Worm (Caenorhabditis elegans): ENCODE results near the gene C45B11.2.
A peak's percentile ranks its signal among the peaks of the same experiment; 100 is the strongest.

Gene C45B11.2

ce11 chrV:11029309-11029708 lies 13.2 kb upstream of the C45B11.2 start:
- TF ChIP-seq dao-5 (tag; optimal IDR thresholded peaks at IDR 0.05) (no peak), him-1 (tag; optimal IDR thresholded peaks at IDR 0.05) (no peak), W03F9.2 (tag; optimal IDR thresholded peaks at IDR 0.05) (peak; percentile 22)

ce11 chrV:11030675-11031074 lies 11.8 kb upstream of the C45B11.2 start:
- no peak for TF ChIP-seq him-1 (tag; optimal IDR thresholded peaks at IDR 0.05)
- no peak for TF ChIP-seq dao-5 (tag; optimal IDR thresholded peaks at IDR 0.05)
- TF ChIP-seq W03F9.2 (tag; optimal IDR thresholded peaks at IDR 0.05), result no peak

ce11 chrV:11033241-11033640 lies 9.3 kb upstream of the C45B11.2 start:
- no peak for TF ChIP-seq W03F9.2 (tag; optimal IDR thresholded peaks at IDR 0.05)
- TF ChIP-seq him-1 (tag; optimal IDR thresholded peaks at IDR 0.05), result no peak
- no peak for TF ChIP-seq dao-5 (tag; optimal IDR thresholded peaks at IDR 0.05)

DNA sequence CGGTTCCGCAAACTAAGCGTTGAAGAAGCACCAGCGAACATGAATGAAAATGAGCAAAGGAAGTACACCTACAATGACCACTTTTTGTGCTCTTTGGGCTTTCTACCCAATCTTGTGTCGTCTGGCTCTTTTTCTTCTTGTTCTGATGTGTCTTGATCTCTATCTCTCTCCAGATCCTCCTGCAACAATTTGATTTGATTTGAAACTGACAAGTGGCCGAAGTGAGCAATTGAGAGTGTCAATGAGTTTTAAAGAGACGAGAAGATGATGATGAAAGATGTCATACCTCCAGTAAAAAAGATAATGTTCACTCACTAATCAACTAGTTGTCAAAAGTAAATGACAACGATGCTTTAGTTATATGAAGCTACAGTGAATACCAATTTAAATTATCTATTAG lies 7.8 kb upstream of the C45B11.2 start, which contains the start of gene pptr-2:
pptr-2 (minus strand) TSS at position 184 of the 400 bp plus-strand sequence.
- no peak for TF ChIP-seq him-1 (tag; optimal IDR thresholded peaks at IDR 0.05)
- no peak for TF ChIP-seq W03F9.2 (tag; optimal IDR thresholded peaks at IDR 0.05)
- no peak for TF ChIP-seq dao-5 (tag; optimal IDR thresholded peaks at IDR 0.05)

DNA sequence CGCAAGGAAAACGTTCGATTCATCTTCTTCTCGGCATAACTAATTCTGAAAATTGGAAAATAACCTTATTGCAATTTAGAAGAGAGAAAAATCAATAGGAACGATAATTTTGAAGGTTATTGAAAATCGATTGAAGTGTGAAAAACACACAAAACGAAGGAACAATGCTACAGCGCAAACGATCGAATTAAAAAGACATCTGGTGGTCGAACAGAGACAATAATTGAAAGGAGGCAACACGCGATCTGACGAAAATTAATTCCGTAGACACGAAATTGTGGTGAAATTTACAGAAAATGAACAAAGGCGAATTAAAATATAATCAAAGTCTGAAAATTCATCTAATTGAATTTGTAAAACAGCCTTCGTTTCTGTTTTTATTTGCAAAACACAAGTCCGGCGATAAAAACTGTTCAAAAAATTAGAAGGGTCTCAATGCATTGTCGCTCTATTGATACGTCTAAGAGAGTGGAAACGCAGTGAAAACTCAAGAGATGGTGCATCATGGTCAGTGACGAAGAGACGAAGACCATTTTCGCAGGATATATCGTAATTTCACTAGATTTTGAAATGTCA lies 3.0 kb upstream of the C45B11.2 start, which contains the start of gene pak-2:
pak-2 (minus strand) TSS at position 51 of the 576 bp plus-strand sequence.
- TF ChIP-seq dao-5 (tag; optimal IDR thresholded peaks at IDR 0.05) (no peak), him-1 (tag; optimal IDR thresholded peaks at IDR 0.05) (peak; percentile 55), W03F9.2 (tag; optimal IDR thresholded peaks at IDR 0.05) (peak; percentile 52)

DNA sequence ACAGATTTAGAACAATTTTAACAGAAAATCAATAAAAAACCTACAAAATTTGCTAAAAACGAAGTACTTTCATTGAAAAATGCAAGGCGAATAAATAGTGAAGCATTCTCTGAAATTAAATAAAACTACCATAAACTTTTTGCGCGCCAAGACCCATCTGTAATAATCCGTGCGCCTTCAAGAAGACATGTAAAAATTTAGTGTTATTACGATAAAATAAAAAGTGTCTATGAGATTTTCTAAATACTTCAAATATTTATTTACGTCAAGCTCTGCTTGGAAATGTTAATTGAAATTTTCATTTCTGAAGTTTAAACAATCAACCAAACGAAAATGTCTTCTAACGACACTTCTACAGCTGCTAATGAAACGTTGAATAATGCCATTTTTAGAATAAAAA lies 2.5 kb upstream of the C45B11.2 start, which contains the start of gene C45B11.9:
C45B11.9 (plus strand) TSS at position 301 of the 400 bp plus-strand sequence.
- TF ChIP-seq him-1 (tag; optimal IDR thresholded peaks at IDR 0.05) (no peak), W03F9.2 (tag; optimal IDR thresholded peaks at IDR 0.05) (no peak), dao-5 (tag; optimal IDR thresholded peaks at IDR 0.05) (no peak)

ce11 chrV:11040473-11040872 lies 2.0 kb upstream of the C45B11.2 start, which contains the start of gene C45B11.8:
Gene C45B11.8, plus strand, starts transcription at chrV:11040773.
- no peak for TF ChIP-seq him-1 (tag; optimal IDR thresholded peaks at IDR 0.05)
- TF ChIP-seq dao-5 (tag; optimal IDR thresholded peaks at IDR 0.05), result no peak
- TF ChIP-seq W03F9.2 (tag; optimal IDR thresholded peaks at IDR 0.05), result no peak

- no peak for TF ChIP-seq dao-5 (tag; optimal IDR thresholded peaks at IDR 0.05)
- TF ChIP-seq W03F9.2 (tag; optimal IDR thresholded peaks at IDR 0.05), result no peak
- TF ChIP-seq him-1 (tag; optimal IDR thresholded peaks at IDR 0.05), result no peak
These were observed 1.0 kb upstream of the C45B11.2 start, which contains the start of gene C45B11.5 for ce11 chrV:11041499-11041898. Gene C45B11.5, plus strand, starts transcription at chrV:11041799.

DNA sequence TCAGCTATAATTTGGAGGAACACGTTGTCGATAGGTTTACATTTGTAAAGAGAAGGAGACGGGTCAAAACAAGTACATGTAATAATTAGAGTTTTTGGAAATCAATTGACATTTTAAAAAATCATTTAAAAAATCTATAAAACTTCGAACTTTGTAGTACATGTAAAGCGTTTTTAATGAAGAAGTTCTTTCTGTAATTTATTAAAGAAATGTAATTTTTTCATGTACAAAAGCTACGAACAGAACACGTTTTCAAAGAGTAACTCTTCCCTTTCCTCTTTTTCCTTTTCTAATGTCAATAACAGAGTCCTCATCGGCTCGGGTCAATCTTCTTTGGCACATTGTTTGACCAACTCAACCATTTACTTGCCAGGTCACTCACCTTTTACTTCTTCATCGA lies 1.3 kb downstream of the C45B11.2 start, which contains the start of gene C45B11.6:
C45B11.6 (plus strand) TSS at position 301 of the 400 bp plus-strand sequence.
- TF ChIP-seq dao-5 (tag; optimal IDR thresholded peaks at IDR 0.05) (no peak), W03F9.2 (tag; optimal IDR thresholded peaks at IDR 0.05) (no peak), him-1 (tag; optimal IDR thresholded peaks at IDR 0.05) (no peak)

DNA sequence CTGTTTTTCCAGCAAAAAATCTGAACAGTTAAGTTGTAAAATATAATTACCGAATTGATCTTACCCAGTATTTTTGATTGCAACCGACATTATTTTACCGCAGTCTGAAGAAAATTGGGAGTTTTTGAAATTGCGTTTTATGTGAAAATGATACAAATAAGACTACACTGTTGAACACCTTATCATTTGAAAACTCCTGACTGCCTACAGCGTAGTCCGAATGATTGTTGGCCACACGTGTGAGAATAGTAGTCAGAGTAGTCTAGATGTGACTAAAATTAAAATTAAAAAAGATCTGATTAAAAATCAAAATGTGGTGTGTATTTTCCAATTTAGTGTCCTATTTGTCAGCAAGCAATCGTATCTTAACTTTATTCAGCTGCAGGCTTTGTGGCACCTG lies 4.2 kb downstream of the C45B11.2 start, which contains the start of gene dhs-18:
dhs-18 (minus strand) TSS at position 104 of the 400 bp plus-strand sequence.
- TF ChIP-seq W03F9.2 (tag; optimal IDR thresholded peaks at IDR 0.05) (no peak), him-1 (tag; optimal IDR thresholded peaks at IDR 0.05) (no peak), dao-5 (tag; optimal IDR thresholded peaks at IDR 0.05) (no peak)

DNA sequence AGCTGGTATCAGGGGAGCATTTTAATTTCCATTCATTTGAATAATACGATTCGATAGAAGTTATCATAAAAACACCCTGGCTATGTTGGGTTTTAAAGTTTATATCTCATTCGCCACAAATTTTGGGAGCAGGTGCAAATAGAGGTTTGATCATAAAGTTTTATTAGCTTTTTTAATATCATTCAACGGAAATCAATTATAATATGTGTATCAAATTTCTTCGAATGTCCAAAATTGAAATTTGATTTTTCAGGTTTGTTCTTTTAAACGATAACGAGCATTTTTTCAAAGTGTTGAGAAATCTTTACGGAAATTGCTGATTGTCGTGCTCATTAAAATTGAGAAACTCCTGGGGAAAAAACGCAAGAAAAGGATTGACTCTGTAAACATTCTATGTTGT lies 6.2 kb downstream of the C45B11.2 start, which contains the start of gene srh-74:
srh-74 (minus strand) TSS at position 101 of the 400 bp plus-strand sequence.
- TF ChIP-seq W03F9.2 (tag; optimal IDR thresholded peaks at IDR 0.05) (no peak), dao-5 (tag; optimal IDR thresholded peaks at IDR 0.05) (no peak), him-1 (tag; optimal IDR thresholded peaks at IDR 0.05) (no peak)

DNA sequence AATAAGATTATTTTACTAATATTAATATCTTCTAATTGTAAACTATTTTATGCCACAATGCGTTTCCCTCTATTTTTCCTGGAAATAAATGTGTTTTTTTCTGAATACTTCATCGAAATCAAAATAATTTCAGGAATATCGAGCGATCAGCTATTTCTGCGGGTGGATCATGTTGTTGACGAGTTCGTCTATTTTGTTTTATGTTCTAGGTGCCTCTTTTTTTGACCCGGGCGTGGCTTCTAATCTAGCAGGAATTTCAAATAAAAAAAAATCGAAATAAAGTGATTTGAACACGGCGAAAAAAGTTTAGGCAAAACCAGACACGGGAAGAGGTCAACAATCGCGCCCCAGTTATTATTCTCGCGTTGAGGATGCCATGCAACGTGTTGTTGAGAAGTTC lies 9.4 kb downstream of the C45B11.2 start, which contains the start of gene T04C12.33:
T04C12.33 (plus strand) TSS at position 301 of the 400 bp plus-strand sequence.
- TF ChIP-seq dao-5 (tag; optimal IDR thresholded peaks at IDR 0.05) (no peak), W03F9.2 (tag; optimal IDR thresholded peaks at IDR 0.05) (no peak), him-1 (tag; optimal IDR thresholded peaks at IDR 0.05) (no peak)

- TF ChIP-seq him-1 (tag; optimal IDR thresholded peaks at IDR 0.05) (no peak), W03F9.2 (tag; optimal IDR thresholded peaks at IDR 0.05) (no peak), dao-5 (tag; optimal IDR thresholded peaks at IDR 0.05) (no peak)
These were observed 11.3 kb downstream of the C45B11.2 start, which contains the start of gene T04C12.7 for ce11 chrV:11053827-11054226. Gene T04C12.7, plus strand, starts transcription at chrV:11054127.

- no peak for TF ChIP-seq him-1 (tag; optimal IDR thresholded peaks at IDR 0.05)
- TF ChIP-seq W03F9.2 (tag; optimal IDR thresholded peaks at IDR 0.05), result no peak
- TF ChIP-seq dao-5 (tag; optimal IDR thresholded peaks at IDR 0.05), result no peak
These were observed 14.0 kb downstream of the C45B11.2 start for ce11 chrV:11056484-11056883.
